Worm (Caenorhabditis elegans): Measurements from ENCODE around the gene F46F5.13.
A peak's percentile ranks its signal among the peaks of the same experiment; 100 is the strongest.

Gene F46F5.13

DNA sequence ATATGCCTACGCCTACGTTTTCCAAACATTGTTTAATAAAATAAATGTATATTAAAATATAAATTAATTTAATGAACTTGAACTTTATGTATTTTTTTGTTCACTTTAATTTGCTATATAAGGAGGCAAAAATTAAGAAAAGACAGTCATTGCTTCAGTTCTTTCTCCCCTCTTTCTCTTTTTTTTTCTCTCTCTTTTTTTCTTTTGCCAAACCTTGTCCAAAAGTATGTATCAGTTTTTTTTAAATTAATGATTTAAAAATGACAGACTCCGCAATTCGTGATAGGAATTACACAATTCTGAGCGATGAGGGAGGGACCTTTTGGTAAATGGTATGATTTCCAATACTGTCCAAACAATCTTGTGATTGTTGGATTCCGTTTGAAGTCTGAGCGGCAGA is at the start of gene F46F5.13:
TSS of gene F46F5.13 (plus strand) at position 301 of the 400 bp plus-strand sequence.
- no peak for TF ChIP-seq cnd-1 (tag; optimal IDR thresholded peaks at IDR 0.05)
- no peak for TF ChIP-seq ceh-39 (tag; optimal IDR thresholded peaks at IDR 0.05)
- TF ChIP-seq blmp-1 (tag; optimal IDR thresholded peaks at IDR 0.05): no peak
- no peak for TF ChIP-seq unc-39 (tag; optimal IDR thresholded peaks at IDR 0.05)
- TF ChIP-seq ceh-43 (GFP tag; optimal IDR thresholded peaks at IDR 0.05): no peak
- TF ChIP-seq mls-2 (tag; optimal IDR thresholded peaks at IDR 0.05): no peak
- no peak for TF ChIP-seq M03D4.4 (tag; optimal IDR thresholded peaks at IDR 0.05)
- no peak for TF ChIP-seq snpc-4 (tag; optimal IDR thresholded peaks at IDR 0.05)
- TF ChIP-seq sptf-1 (tag; optimal IDR thresholded peaks at IDR 0.05): no peak
- TF ChIP-seq sem-2 (GFP tag; optimal IDR thresholded peaks at IDR 0.05): no peak
- TF ChIP-seq nhr-12 (tag; optimal IDR thresholded peaks at IDR 0.05): no peak
- TF ChIP-seq ces-1 (GFP tag; optimal IDR thresholded peaks at IDR 0.05): no peak
- no peak for TF ChIP-seq ceh-83 (GFP tag; optimal IDR thresholded peaks at IDR 0.05)
- TF ChIP-seq mep-1 (tag; optimal IDR thresholded peaks at IDR 0.05): no peak
- no peak for TF ChIP-seq elt-3 (tag; optimal IDR thresholded peaks at IDR 0.05)
- no peak for TF ChIP-seq pha-4 (tag; optimal IDR thresholded peaks at IDR 0.05)
- no peak for TF ChIP-seq unc-120 (tag; optimal IDR thresholded peaks at IDR 0.05; ENCODE audit: poor library complexity, severe bottlenecking)
- TF ChIP-seq bed-3 (GFP tag; optimal IDR thresholded peaks at IDR 0.05): no peak
- no peak for TF ChIP-seq nhr-237 (tag; optimal IDR thresholded peaks at IDR 0.05)

DNA sequence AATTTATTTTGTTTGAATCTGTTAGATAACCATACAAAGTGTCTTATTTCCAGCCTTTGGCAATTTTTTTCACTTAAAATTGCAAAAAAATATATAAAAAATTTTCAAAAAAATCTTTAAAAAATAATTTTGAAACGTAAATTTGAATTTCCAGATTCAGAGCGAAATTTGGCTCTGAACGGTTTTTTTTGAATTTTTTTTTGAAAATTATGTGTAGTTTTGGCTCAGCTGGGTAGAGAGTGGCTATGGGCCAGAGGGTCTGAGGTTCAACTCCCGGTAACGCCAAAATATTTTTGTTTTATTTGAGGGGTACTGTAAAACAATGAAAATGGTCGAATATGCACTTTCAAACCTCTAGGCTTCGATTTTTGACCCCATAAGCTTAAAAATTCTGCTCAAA is 49.6 kb upstream of the F46F5.13 start:
- TF ChIP-seq mep-1 (tag; optimal IDR thresholded peaks at IDR 0.05) (no peak), unc-62 (GFP tag; optimal IDR thresholded peaks at IDR 0.05) (no peak), lin-13 (tag; optimal IDR thresholded peaks at IDR 0.05) (no peak), ceh-43 (GFP tag; optimal IDR thresholded peaks at IDR 0.05) (no peak)

DNA sequence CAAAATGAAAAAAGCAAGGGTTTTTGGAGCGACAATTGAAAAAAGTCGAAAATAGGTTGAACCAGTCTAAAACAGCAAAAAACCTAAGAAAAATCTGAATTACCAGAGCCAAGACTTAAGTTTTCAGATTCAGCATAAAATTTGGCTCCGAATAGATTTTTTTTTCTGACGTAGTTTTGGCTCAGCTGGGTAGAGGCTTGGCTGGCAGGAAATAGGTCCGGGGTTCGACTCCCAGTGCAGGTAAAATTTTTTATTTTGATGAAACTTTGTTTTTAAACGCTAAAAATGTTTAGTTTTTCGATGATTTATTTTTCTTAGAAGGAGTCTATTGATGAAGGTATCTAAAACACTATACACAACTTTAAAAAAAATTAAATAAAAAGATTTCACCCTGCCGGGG is 48.1 kb upstream of the F46F5.13 start:
- TF ChIP-seq unc-120 (tag; optimal IDR thresholded peaks at IDR 0.05; ENCODE audit: poor library complexity, severe bottlenecking): no peak

DNA sequence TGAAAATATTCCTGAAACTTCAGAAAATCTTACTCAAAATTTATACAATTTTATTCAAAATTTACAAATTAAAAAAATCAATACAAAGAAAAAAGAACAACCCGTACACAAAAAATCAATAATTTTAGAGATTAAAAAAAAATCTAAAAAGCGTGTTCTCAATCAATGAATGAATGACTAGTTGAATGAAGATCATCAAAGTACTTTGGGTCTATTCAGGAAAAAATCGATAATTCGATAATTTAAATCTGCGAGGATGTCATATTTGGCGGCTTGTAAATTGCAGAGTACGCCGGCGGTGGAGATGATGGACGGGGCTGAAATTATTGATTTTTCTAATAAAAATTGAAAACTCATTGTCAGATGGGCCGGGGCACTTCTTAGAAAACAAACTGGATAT is 46.9 kb upstream of the F46F5.13 start:
- TF ChIP-seq nhr-237 (tag; optimal IDR thresholded peaks at IDR 0.05) (no peak), ztf-11 (tag; optimal IDR thresholded peaks at IDR 0.05) (no peak), bed-3 (GFP tag; optimal IDR thresholded peaks at IDR 0.05) (no peak), elt-3 (tag; optimal IDR thresholded peaks at IDR 0.05) (no peak), sptf-1 (tag; optimal IDR thresholded peaks at IDR 0.05) (no peak), sem-2 (GFP tag; optimal IDR thresholded peaks at IDR 0.05) (no peak), cnd-1 (tag; optimal IDR thresholded peaks at IDR 0.05) (no peak)

DNA sequence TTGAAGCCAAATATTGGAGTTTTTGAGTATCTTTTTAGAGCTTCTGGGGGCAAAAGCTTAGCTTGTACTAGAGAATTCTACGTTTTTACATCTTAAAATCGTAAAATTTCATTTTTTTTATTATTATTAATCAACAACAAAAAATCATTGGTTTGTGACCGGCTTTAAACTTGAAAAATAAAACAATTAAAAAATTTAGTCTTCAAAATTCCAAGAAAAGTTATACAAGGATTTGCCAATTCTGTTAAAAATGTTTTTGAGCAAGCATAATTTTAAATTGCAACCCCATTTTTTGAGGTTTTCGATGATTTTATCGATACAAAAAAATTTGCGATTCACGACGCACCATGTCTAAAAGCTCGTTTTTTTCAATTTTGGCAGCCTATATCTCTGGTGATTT is 45.9 kb upstream of the F46F5.13 start:
- TF ChIP-seq nhr-76 (tag; optimal IDR thresholded peaks at IDR 0.05) (no peak), lsy-2 (tag; optimal IDR thresholded peaks at IDR 0.05) (no peak), sptf-1 (tag; optimal IDR thresholded peaks at IDR 0.05) (no peak), ceh-43 (GFP tag; optimal IDR thresholded peaks at IDR 0.05) (no peak), sem-2 (GFP tag; optimal IDR thresholded peaks at IDR 0.05) (no peak), snpc-4 (tag; optimal IDR thresholded peaks at IDR 0.05) (no peak), nhr-28 (tag; optimal IDR thresholded peaks at IDR 0.05) (no peak)

DNA sequence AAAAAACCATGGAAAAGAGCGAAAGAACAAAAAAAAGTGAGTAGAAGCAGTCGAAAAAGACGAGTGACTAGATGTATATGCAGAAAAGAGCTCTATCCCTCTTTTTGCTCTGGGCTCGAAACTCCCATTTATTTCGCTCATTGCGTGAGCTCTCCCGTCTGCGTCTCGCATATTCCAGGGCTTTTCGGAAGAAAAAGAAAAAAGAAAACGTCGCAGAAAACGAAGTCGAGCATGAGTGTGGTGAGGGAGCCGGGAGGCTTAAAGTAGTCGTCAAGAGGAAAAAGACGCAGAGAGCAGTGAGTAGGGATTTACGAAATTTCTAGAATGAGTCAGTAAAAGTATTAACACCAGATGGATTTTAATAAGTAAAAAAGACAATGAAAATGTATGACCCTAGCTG is 43.3 kb upstream of the F46F5.13 start:
- TF ChIP-seq mep-1 (tag; optimal IDR thresholded peaks at IDR 0.05) (peak; percentile 25), lin-13 (tag; optimal IDR thresholded peaks at IDR 0.05) (no peak), ces-1 (GFP tag; optimal IDR thresholded peaks at IDR 0.05) (peak; percentile 67)

DNA sequence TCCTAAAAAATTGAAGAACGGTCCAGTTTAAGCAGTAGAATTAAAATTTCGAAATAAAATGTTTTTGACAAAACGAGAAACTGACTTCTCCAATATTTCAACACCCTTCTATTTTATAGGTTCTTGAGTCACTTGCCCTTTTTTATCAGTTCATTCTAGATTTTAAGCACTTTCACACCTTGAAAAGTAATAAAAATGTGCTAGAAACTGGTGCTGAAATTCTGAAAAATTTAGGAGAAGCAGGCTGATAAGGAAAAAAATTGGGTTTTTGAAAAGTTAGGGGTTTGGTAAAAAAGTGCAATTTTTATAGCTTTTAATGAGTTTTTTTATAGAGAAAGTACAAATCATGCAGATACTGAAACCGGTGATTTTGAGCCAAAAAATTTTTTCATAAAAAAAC is 42.8 kb upstream of the F46F5.13 start:
- TF ChIP-seq nhr-237 (tag; optimal IDR thresholded peaks at IDR 0.05) (no peak), ceh-39 (tag; optimal IDR thresholded peaks at IDR 0.05) (no peak), sptf-1 (tag; optimal IDR thresholded peaks at IDR 0.05) (no peak), sem-2 (GFP tag; optimal IDR thresholded peaks at IDR 0.05) (no peak), flh-1 (GFP tag; optimal IDR thresholded peaks at IDR 0.05) (no peak), snpc-4 (tag; optimal IDR thresholded peaks at IDR 0.05) (no peak), elt-1 (tag; optimal IDR thresholded peaks at IDR 0.05; ENCODE audit: borderline replicate concordance, insufficient read depth) (no peak)

Data from whole organism, mixed stage, embryonic.